Fruit fly (Drosophila melanogaster) whole organism, embryonic: Measurements from ENCODE around the gene Smvt.
A peak's percentile ranks its signal among the peaks of the same experiment; 100 is the strongest.

ENCODE experiments used
- Adf1 ChIP-seq: fragments of 200-800 bp; sonication (Bioruptor generic); IDR thresholded peaks from 2 replicates; pipeline ENCODE4 v1.3.6; 2022; ENCODE audit warnings: missing biosample characterization, missing genetic modification characterization
- Asciz ChIP-seq: fragments of 200-800 bp; sonication (Bioruptor generic); optimal IDR thresholded peaks from 2 replicates; lab custom pipeline; 2017; ENCODE audit warnings: missing biosample characterization, mild to moderate bottlenecking, missing genetic modification characterization, missing genetic modification reagents
- Bgb ChIP-seq: fragments of 200-800 bp; sonication (Bioruptor generic); IDR thresholded peaks from 2 replicates; pipeline ENCODE4 v1.3.6; 2022; ENCODE audit warnings: missing biosample characterization, missing genetic modification characterization; ENCODE audit not compliant: partially characterized antibody
- CG10147 ChIP-seq: fragments of 200-800 bp; sonication (Bioruptor generic); optimal IDR thresholded peaks from 2 replicates; lab custom pipeline; 2019; ENCODE audit warnings: missing biosample characterization, mild to moderate bottlenecking, missing genetic modification characterization, moderate library complexity
- CG10321 ChIP-seq: fragments of 200-800 bp; sonication (Bioruptor generic); IDR thresholded peaks from 2 replicates; pipeline ENCODE4 v1.3.6; 2022; ENCODE audit warnings: missing biosample characterization, missing genetic modification characterization
- CG1233 ChIP-seq: fragments of 200-800 bp; sonication (Bioruptor generic); optimal IDR thresholded peaks from 4 replicates; lab custom pipeline; 2018; ENCODE audit warnings: missing biosample characterization, mild to moderate bottlenecking, missing genetic modification characterization
- CG13624 ChIP-seq: fragments of 200-800 bp; sonication (Bioruptor generic); optimal IDR thresholded peaks from 2 replicates; lab custom pipeline; 2016; ENCODE audit warnings: missing biosample characterization, missing genetic modification characterization
- CG13775 ChIP-seq: fragments of 200-800 bp; sonication (Bioruptor generic); optimal IDR thresholded peaks from 3 replicates; lab custom pipeline; 2017; ENCODE audit warnings: missing biosample characterization, mild to moderate bottlenecking, missing genetic modification characterization
- CG15269 ChIP-seq: fragments of 200-800 bp; sonication (Bioruptor generic); optimal IDR thresholded peaks from 2 replicates; lab custom pipeline; 2018; ENCODE audit warnings: missing biosample characterization, mild to moderate bottlenecking, missing genetic modification characterization, moderate library complexity
- CG1529 ChIP-seq: fragments of 200-800 bp; sonication (Bioruptor generic); optimal IDR thresholded peaks from 3 replicates; lab custom pipeline; 2018; ENCODE audit warnings: missing biosample characterization, missing genetic modification characterization
- CG15514 ChIP-seq: fragments of 200-800 bp; sonication (Bioruptor generic); optimal IDR thresholded peaks from 3 replicates; lab custom pipeline; 2017; ENCODE audit warnings: missing biosample characterization, missing genetic modification characterization, mild to moderate bottlenecking, moderate library complexity, missing genetic modification reagents
- CG17186 ChIP-seq: fragments of 200-800 bp; sonication (Bioruptor generic); optimal IDR thresholded peaks from 3 replicates; lab custom pipeline; 2017; ENCODE audit warnings: missing biosample characterization, missing genetic modification reagents, missing genetic modification characterization
- CG1832 ChIP-seq: fragments of 200-800 bp; sonication (Bioruptor generic); optimal IDR thresholded peaks from 2 replicates; lab custom pipeline; 2017; ENCODE audit warnings: missing biosample characterization, mild to moderate bottlenecking, missing genetic modification characterization, inconsistent platforms
- CG3407 ChIP-seq: fragments of 200-800 bp; sonication (Bioruptor generic); optimal IDR thresholded peaks from 2 replicates; lab custom pipeline; 2018; ENCODE audit warnings: missing biosample characterization, mild to moderate bottlenecking, missing genetic modification characterization
- CG34422 ChIP-seq: fragments of 200-800 bp; sonication (Bioruptor generic); IDR thresholded peaks from 3 replicates; pipeline ENCODE4 v1.3.6; 2022; ENCODE audit warnings: missing biosample characterization, missing genetic modification characterization
- CG4707 ChIP-seq: fragments of 200-800 bp; sonication (Bioruptor generic); optimal IDR thresholded peaks from 2 replicates; lab custom pipeline; 2018; ENCODE audit warnings: missing biosample characterization, mild to moderate bottlenecking, missing genetic modification characterization, moderate library complexity
- CG7357 ChIP-seq: fragments of 200-800 bp; sonication (Bioruptor generic); IDR thresholded peaks from 3 replicates; pipeline ENCODE4 v1.3.6; 2022; ENCODE audit warnings: missing biosample characterization, missing genetic modification characterization
- CG7372 ChIP-seq: fragments of 200-800 bp; sonication (Bioruptor generic); IDR thresholded peaks from 2 replicates; pipeline ENCODE4 v1.3.6; 2022; ENCODE audit warnings: missing biosample characterization, missing genetic modification characterization
- CG7556 ChIP-seq: fragments of 200-800 bp; sonication (Bioruptor generic); optimal IDR thresholded peaks from 2 replicates; lab custom pipeline; 2017; ENCODE audit warnings: missing biosample characterization, mild to moderate bottlenecking, missing genetic modification characterization
- CG7963 ChIP-seq: fragments of 200-800 bp; sonication (Bioruptor generic); IDR thresholded peaks from 3 replicates; pipeline ENCODE4 v1.3.6; 2022; ENCODE audit warnings: missing biosample characterization, missing genetic modification characterization; ENCODE audit not compliant: partially characterized antibody
- CG8944 ChIP-seq: fragments of 200-800 bp; sonication (Bioruptor generic); optimal IDR thresholded peaks from 3 replicates; lab custom pipeline; 2016; ENCODE audit warnings: missing biosample characterization, missing genetic modification characterization
- Dek ChIP-seq: fragments of 200-800 bp; sonication (Bioruptor generic); optimal IDR thresholded peaks from 3 replicates; lab custom pipeline; 2019; ENCODE audit warnings: missing biosample characterization, mild to moderate bottlenecking, missing genetic modification characterization, moderate library complexity
- Gsc ChIP-seq: fragments of 200-800 bp; sonication (Bioruptor generic); IDR thresholded peaks from 2 replicates; pipeline ENCODE4 v1.3.6; 2022; ENCODE audit warnings: missing biosample characterization, missing genetic modification characterization
- HLH54F ChIP-seq: fragments of 200-800 bp; sonication (Bioruptor generic); optimal IDR thresholded peaks from 3 replicates; lab custom pipeline; 2016; ENCODE audit warnings: missing biosample characterization, missing genetic modification characterization
- Hmr ChIP-seq: fragments of 200-800 bp; sonication (Bioruptor generic); optimal IDR thresholded peaks from 3 replicates; lab custom pipeline; 2017; ENCODE audit warnings: mild to moderate bottlenecking, missing biosample characterization, missing genetic modification reagents, missing genetic modification characterization
- Hr51 ChIP-seq, 2 experiments: fragments of 200-800 bp; sonication (Bioruptor generic); optimal IDR thresholded peaks; 2 replicates in 1 of 2; 3 replicates in 1 of 2; lab custom pipeline; 2016 to 2018; ENCODE audit warnings: missing biosample characterization in 2 of 2, missing genetic modification characterization in 2 of 2, mild to moderate bottlenecking in 1 of 2, moderate library complexity in 1 of 2
- Hsf ChIP-seq: fragments of 200-800 bp; sonication (Bioruptor generic); optimal IDR thresholded peaks from 3 replicates; lab custom pipeline; 2016; ENCODE audit warnings: missing biosample characterization, missing genetic modification characterization
- Kr ChIP-seq: fragments of 200-800 bp; sonication (Bioruptor generic); optimal IDR thresholded peaks from 2 replicates; lab custom pipeline; 2017; ENCODE audit warnings: missing biosample characterization, mild to moderate bottlenecking, missing genetic modification characterization
- MBD-R2 ChIP-seq: fragments of 200-800 bp; sonication (Bioruptor generic); IDR thresholded peaks from 2 replicates; pipeline ENCODE4 v1.3.6; 2022; ENCODE audit warnings: missing biosample characterization, missing genetic modification characterization
- Meics ChIP-seq: fragments of 200-800 bp; sonication (Bioruptor generic); optimal IDR thresholded peaks from 2 replicates; lab custom pipeline; 2017; ENCODE audit warnings: missing biosample characterization, mild to moderate bottlenecking, missing genetic modification characterization
- NfI ChIP-seq: fragments of 200-800 bp; sonication (Bioruptor generic); optimal IDR thresholded peaks from 3 replicates; lab custom pipeline; 2018; ENCODE audit warnings: missing biosample characterization, mild to moderate bottlenecking, missing genetic modification characterization, moderate library complexity
- Rx ChIP-seq: fragments of 200-800 bp; sonication (Bioruptor generic); IDR thresholded peaks from 2 replicates; pipeline ENCODE4 v1.3.6; 2022; ENCODE audit warnings: missing biosample characterization, missing genetic modification characterization
- Stat92E ChIP-seq, 3 experiments: fragments of >200 bp in 2 of 3; fragments of 200-800 bp in 1 of 3; sonication (Bioruptor generic) in 1 of 3; optimal IDR thresholded peaks; 2 replicates each; lab custom pipeline; 2017 to 2019; ENCODE audit warnings: missing biosample characterization in 3 of 3, missing genetic modification characterization in 3 of 3, mild to moderate bottlenecking in 1 of 3, moderate library complexity in 1 of 3
- Trl ChIP-seq, 3 experiments: fragments of >200 bp in 2 of 3; fragments of 200-800 bp in 1 of 3; sonication (Bioruptor generic) in 1 of 3; optimal IDR thresholded peaks; 2 replicates in 1 of 3; 3 replicates in 2 of 3; lab custom pipeline; 2016 to 2017; ENCODE audit warnings: missing biosample characterization in 1 of 3, missing genetic modification characterization in 1 of 3
- Vsx1 ChIP-seq: fragments of 200-800 bp; sonication (Bioruptor generic); optimal IDR thresholded peaks from 2 replicates; lab custom pipeline; 2017; ENCODE audit warnings: missing biosample characterization, mild to moderate bottlenecking, missing genetic modification characterization, missing genetic modification reagents
- bbx ChIP-seq: fragments of 200-800 bp; sonication (Bioruptor generic); IDR thresholded peaks from 2 replicates; pipeline ENCODE4 v1.3.6; 2022; ENCODE audit warnings: missing biosample characterization, missing genetic modification characterization; ENCODE audit not compliant: partially characterized antibody
- dm ChIP-seq: fragments of 200-800 bp; sonication (Bioruptor generic); optimal IDR thresholded peaks from 3 replicates; lab custom pipeline; 2016; ENCODE audit warnings: missing biosample characterization, missing genetic modification characterization
- dmrt11E ChIP-seq: fragments of 200-800 bp; sonication (Bioruptor generic); optimal IDR thresholded peaks from 3 replicates; lab custom pipeline; 2018; ENCODE audit warnings: missing biosample characterization, mild to moderate bottlenecking, missing genetic modification characterization, moderate library complexity
- fd64A ChIP-seq: fragments of 200-800 bp; sonication (Bioruptor generic); optimal IDR thresholded peaks from 3 replicates; lab custom pipeline; 2018; ENCODE audit warnings: missing biosample characterization, mild to moderate bottlenecking, missing genetic modification characterization
- ind ChIP-seq: fragments of 200-800 bp; sonication (Bioruptor generic); optimal IDR thresholded peaks from 3 replicates; lab custom pipeline; 2016; ENCODE audit warnings: missing biosample characterization, missing genetic modification characterization
- jigr1 ChIP-seq: fragments of 200-800 bp; sonication (Bioruptor generic); IDR thresholded peaks from 3 replicates; pipeline ENCODE4 v1.3.6; 2022; ENCODE audit warnings: missing biosample characterization, missing genetic modification characterization
- org-1 ChIP-seq: fragments of 200-800 bp; sonication (Bioruptor generic); optimal IDR thresholded peaks from 2 replicates; lab custom pipeline; 2017; ENCODE audit warnings: missing biosample characterization, missing genetic modification characterization
- pan ChIP-seq, 4 experiments: fragments of >200 bp in 3 of 4; fragments of 200-800 bp in 1 of 4; sonication (Bioruptor generic) in 1 of 4; optimal IDR thresholded peaks in 3 of 4; IDR thresholded peaks in 1 of 4; 2 replicates each; pipeline versions ENCODE4 v1.3.6 to Lab custom; 2017 to 2022; ENCODE audit warnings: missing biosample characterization in 2 of 4, missing genetic modification characterization in 2 of 4, mixed read lengths in 1 of 4
- psq ChIP-seq: fragments of 200-800 bp; sonication (Bioruptor generic); optimal IDR thresholded peaks from 2 replicates; lab custom pipeline; 2017; ENCODE audit warnings: missing biosample characterization, missing genetic modification characterization
- sens ChIP-seq: fragments of 200-800 bp; sonication (Bioruptor generic); peaks from one replicate; lab custom pipeline; 2016; ENCODE audit warnings: missing biosample characterization, missing genetic modification characterization
- tll ChIP-seq, 2 experiments: fragments of 200-800 bp in 1 of 2; fragments of >200 bp in 1 of 2; sonication (Bioruptor generic) in 1 of 2; optimal IDR thresholded peaks; 2 replicates each; lab custom pipeline; 2017 to 2019; ENCODE audit warnings: missing biosample characterization in 2 of 2, missing genetic modification characterization in 2 of 2, mild to moderate bottlenecking in 1 of 2, moderate library complexity in 1 of 2
- zf30C ChIP-seq: fragments of 200-800 bp; sonication (Bioruptor generic); optimal IDR thresholded peaks from 3 replicates; lab custom pipeline; 2018; ENCODE audit warnings: missing biosample characterization, mild to moderate bottlenecking, missing genetic modification characterization

Gene Smvt

DNA sequence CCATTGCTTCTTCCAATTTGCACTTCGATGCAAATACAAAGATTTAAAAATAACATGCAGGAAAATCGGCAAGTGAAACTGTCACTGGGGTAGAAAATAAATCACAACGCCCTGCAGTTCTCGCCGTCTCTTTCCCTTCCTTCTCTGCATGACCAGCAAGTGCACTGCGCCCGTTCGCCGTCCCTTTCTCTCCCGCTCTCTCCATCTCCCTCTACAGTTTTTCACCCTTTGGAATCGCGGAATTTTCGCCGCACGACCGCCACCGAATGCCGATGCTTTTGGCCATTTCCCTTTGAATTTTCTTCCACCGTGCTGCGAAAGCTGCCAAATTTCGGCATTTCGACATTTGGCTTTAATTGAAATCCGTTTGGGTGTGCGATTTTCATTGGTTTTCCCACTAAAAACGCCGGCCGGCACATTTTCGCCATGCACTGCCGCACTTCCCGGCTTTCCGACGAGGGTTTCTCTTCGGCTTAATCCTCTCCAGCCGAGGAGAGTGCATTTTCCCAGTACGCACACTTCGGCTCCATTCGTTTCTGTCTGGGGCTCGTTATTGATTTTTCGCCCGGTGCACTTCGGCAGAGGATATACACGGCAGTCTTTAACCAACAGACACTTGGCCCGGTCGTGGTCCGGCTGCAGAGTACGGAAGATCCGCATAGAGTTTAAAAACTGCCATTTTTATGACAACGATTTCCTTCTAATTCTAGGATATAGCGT is 22.2 kb downstream of the Smvt start (continued):
- TF ChIP-seq Kr (GFP tag; lab: Kevin White, UChicago): peak; percentile 6
- TF ChIP-seq tll (GFP tag; optimal IDR thresholded peaks at IDR 0.05; lab: Kevin White, UChicago): no peak
- peak; percentile 29; the same call in 1 of the 2 replicates for TF ChIP-seq bbx (GFP tag; lab: Robert Waterston, UW)
- TF ChIP-seq sens: peak; percentile 1
- 0 out of 3 replicates have a peak, but pooled peaks have one; percentile 16 for TF ChIP-seq CG34422 (GFP tag; lab: Robert Waterston, UW)
- TF ChIP-seq CG7372 (GFP tag; lab: Robert Waterston, UW): no peak
- TF ChIP-seq CG15514 (GFP tag; lab: Kevin White, UChicago): no peak
- TF ChIP-seq Vsx1 (GFP tag; lab: Kevin White, UChicago): no peak
- no peak for TF ChIP-seq CG8944 (GFP tag; lab: Kevin White, UChicago)
- no peak for TF ChIP-seq Trl (optimal IDR thresholded peaks at IDR 0.05; lab: Kevin White, UChicago)
- TF ChIP-seq Trl (GFP tag; optimal IDR thresholded peaks at IDR 0.05; lab: Kevin White, UChicago): no peak
- no peak for TF ChIP-seq org-1 (GFP tag; lab: Kevin White, UChicago)
- no peak for TF ChIP-seq zf30C (GFP tag; lab: Kevin White, UChicago)
- TF ChIP-seq CG1529: no peak
- TF ChIP-seq Hr51 (GFP tag; optimal IDR thresholded peaks at IDR 0.05; lab: Kevin White, UChicago): no peak
- TF ChIP-seq dmrt11E: no peak
- no peak for TF ChIP-seq Rx (GFP tag; lab: Robert Waterston, UW)
- no peak for TF ChIP-seq CG1233 (GFP tag; lab: Kevin White, UChicago)
- no peak for TF ChIP-seq fd64A (GFP tag; lab: Kevin White, UChicago)
- TF ChIP-seq pan (optimal IDR thresholded peaks at IDR 0.05; lab: Kevin White, UChicago): no peak
- TF ChIP-seq pan (GFP tag; optimal IDR thresholded peaks at IDR 0.05 in 1 of 2, IDR thresholded peaks at IDR 0.05 in 1 of 2): no peak
- no peak for TF ChIP-seq CG10147
- TF ChIP-seq CG15269 (tag; lab: Kevin White, UChicago): no peak
- TF ChIP-seq NfI: no peak
- no peak for TF ChIP-seq Asciz (GFP tag; lab: Kevin White, UChicago)
- TF ChIP-seq CG10321 (GFP tag; lab: Robert Waterston, UW): peak; percentile 53; the same call in 1 of the 2 replicates
- TF ChIP-seq CG3407 (GFP tag; lab: Kevin White, UChicago): no peak
- no peak for TF ChIP-seq Gsc
- no peak for TF ChIP-seq Hsf
- no peak for TF ChIP-seq CG17186 (GFP tag; lab: Kevin White, UChicago)
- no peak for TF ChIP-seq ind (GFP tag; lab: Kevin White, UChicago)
- TF ChIP-seq Adf1 (GFP tag; lab: Robert Waterston, UW): no peak
- no peak for TF ChIP-seq CG4707 (GFP tag; lab: Kevin White, UChicago)
- no peak for TF ChIP-seq CG7556 (GFP tag; lab: Kevin White, UChicago)
- TF ChIP-seq Hmr: no peak
- no peak for TF ChIP-seq psq (GFP tag; lab: Kevin White, UChicago)
- TF ChIP-seq CG1832 (GFP tag; lab: Kevin White, UChicago): peak; percentile 72
- TF ChIP-seq Stat92E (GFP tag; optimal IDR thresholded peaks at IDR 0.05; lab: Kevin White, UChicago): no peak
- no peak for TF ChIP-seq HLH54F
- no peak for TF ChIP-seq dm (GFP tag; lab: Kevin White, UChicago)
- peak; percentile 16; the same call in 1 of the 2 replicates for TF ChIP-seq MBD-R2 (GFP tag; lab: Robert Waterston, UW)
- no peak for TF ChIP-seq Dek
- no peak for TF ChIP-seq Bgb (GFP tag; lab: Robert Waterston, UW)
- no peak for TF ChIP-seq jigr1 (GFP tag; lab: Robert Waterston, UW)
- TF ChIP-seq CG13624 (GFP tag; lab: Kevin White, UChicago): no peak
- no peak for TF ChIP-seq CG13775 (GFP tag; lab: Kevin White, UChicago)
- TF ChIP-seq Meics (GFP tag; lab: Kevin White, UChicago): no peak
- TF ChIP-seq CG7357 (GFP tag; lab: Robert Waterston, UW): no peak
- 0 out of 3 replicates have a peak, but pooled peaks have one; percentile 38 for TF ChIP-seq CG7963
